Fruit fly (Drosophila melanogaster): Measurements from ENCODE around the gene Met75Ca.
"Not testable (repeated sequence)": the region's sequence is repeated elsewhere in the genome, so short reads cannot be mapped to it uniquely, and the experiment has no call there.

Met75Ca gene

DNA sequence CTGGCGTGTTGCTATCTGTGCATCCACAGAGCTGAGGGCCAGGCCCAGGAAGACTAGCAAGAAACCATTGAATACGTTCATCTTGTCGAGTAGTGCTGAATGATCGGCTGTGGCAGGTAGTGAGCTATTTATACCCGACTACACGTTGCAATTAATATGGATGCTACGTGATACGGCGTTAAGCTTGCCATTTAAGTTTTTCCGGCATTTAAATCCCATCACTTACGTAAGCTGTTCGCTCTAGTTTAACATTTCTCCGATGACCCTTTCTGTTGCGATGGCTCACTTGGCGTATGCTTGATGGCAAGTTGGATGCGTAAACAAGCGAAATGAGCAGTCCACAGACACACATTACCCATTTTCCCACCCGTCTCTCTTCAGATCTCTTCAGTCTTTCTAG is at the start of gene Met75Ca:
Gene Met75Ca (minus strand): TSS at position 101 of the 400 bp plus-strand sequence.
- not testable (repeated sequence) for TF ChIP-seq CG8632 (GFP tag; optimal IDR thresholded peaks at IDR 0.05); Sox15 (GFP tag; optimal IDR thresholded peaks at IDR 0.05); CG3032 (tag; optimal IDR thresholded peaks at IDR 0.05)

- TF ChIP-seq CG8632 (GFP tag; optimal IDR thresholded peaks at IDR 0.05) (no peak), CG11902 (GFP tag; optimal IDR thresholded peaks at IDR 0.05) (no peak), Sox102F (GFP tag; optimal IDR thresholded peaks at IDR 0.05) (no peak), vri (GFP tag; optimal IDR thresholded peaks at IDR 0.05) (no peak), Hr4 (GFP tag; optimal IDR thresholded peaks at IDR 0.05) (no peak), achi (GFP tag; optimal IDR thresholded peaks at IDR 0.05) (no peak), CG6276 (GFP tag; optimal IDR thresholded peaks at IDR 0.05) (no peak), Sox15 (GFP tag; optimal IDR thresholded peaks at IDR 0.05) (no peak), svp (GFP tag) (no peak)
These were observed 30.2 kb upstream of the Met75Ca start, which contains the start of gene AstC-R2 for dm6 chr3L:18502425-18502824. Gene AstC-R2 (minus strand): TSS chr3L:18502557.

DNA sequence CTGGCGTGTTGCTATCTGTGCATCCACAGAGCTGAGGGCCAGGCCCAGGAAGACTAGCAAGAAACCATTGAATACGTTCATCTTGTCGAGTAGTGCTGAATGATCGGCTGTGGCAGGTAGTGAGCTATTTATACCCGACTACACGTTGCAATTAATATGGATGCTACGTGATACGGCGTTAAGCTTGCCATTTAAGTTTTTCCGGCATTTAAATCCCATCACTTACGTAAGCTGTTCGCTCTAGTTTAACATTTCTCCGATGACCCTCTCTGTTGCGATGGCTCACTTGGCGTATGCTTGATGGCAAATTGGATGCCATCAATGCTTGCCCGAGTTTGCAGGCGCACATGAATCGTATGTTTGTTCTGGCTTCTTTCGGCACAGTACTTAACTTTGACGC is 2.7 kb downstream of the Met75Ca start, which contains the start of gene Met75Cb:
Gene Met75Cb (minus strand): TSS at position 101 of the 400 bp plus-strand sequence.
- not testable (repeated sequence) for TF ChIP-seq acj6, CG31627, esn (GFP tag; optimal IDR thresholded peaks at IDR 0.05)

- no peak for TF ChIP-seq dac (GFP tag; optimal IDR thresholded peaks at IDR 0.05)
- no peak for TF ChIP-seq spab (GFP tag; optimal IDR thresholded peaks at IDR 0.05)
- TF ChIP-seq CG15336 (GFP tag; IDR thresholded peaks at IDR 0.05) = no peak
- peak; percentile 30 for TF ChIP-seq svp (GFP tag)
- no peak for TF ChIP-seq CG11294 (GFP tag; IDR thresholded peaks at IDR 0.05)
- TF ChIP-seq CG32006 (GFP tag; optimal IDR thresholded peaks at IDR 0.05) = no peak
- TF ChIP-seq Smox (GFP tag; optimal IDR thresholded peaks at IDR 0.05) = no peak
- no peak for TF ChIP-seq CG7368 (GFP tag; optimal IDR thresholded peaks at IDR 0.05)
These were observed 9.1 kb downstream of the Met75Ca start, which contains the start of gene CG4306 for dm6 chr3L:18463063-18463462. Gene CG4306 (minus strand): TSS chr3L:18463163.

- TF ChIP-seq salr (GFP tag; optimal IDR thresholded peaks at IDR 0.05) (peak in 1 of 2 experiments; percentile 22), Ets96B (tag; optimal IDR thresholded peaks at IDR 0.05) (peak; percentile 54), Ets21C (GFP tag; optimal IDR thresholded peaks at IDR 0.05) (no peak), topi (GFP tag; optimal IDR thresholded peaks at IDR 0.05) (no peak), CG4318 (GFP tag; optimal IDR thresholded peaks at IDR 0.05) (peak; percentile 41), CG6163 (GFP tag; IDR thresholded peaks at IDR 0.05) (no peak), esn (GFP tag; optimal IDR thresholded peaks at IDR 0.05) (no peak), acj6 (GFP tag; optimal IDR thresholded peaks at IDR 0.05) (peak; percentile 34), CG10631 (GFP tag; optimal IDR thresholded peaks at IDR 0.05) (peak; percentile 59), CG8632 (GFP tag; optimal IDR thresholded peaks at IDR 0.05) (no peak), Hr4 (GFP tag; optimal IDR thresholded peaks at IDR 0.05) (peak; percentile 28), CG15336 (GFP tag; IDR thresholded peaks at IDR 0.05) (no peak), CG6276 (GFP tag; optimal IDR thresholded peaks at IDR 0.05) (peak; percentile 21), svp (GFP tag) (peak; percentile 60), Hr38 (GFP tag; optimal IDR thresholded peaks at IDR 0.05) (no peak), OdsH (GFP tag; optimal IDR thresholded peaks at IDR 0.05) (peak; percentile 13), Eip78C (GFP tag) (no peak), CG10669 (GFP tag; optimal IDR thresholded peaks at IDR 0.05) (peak; percentile 23), fkh (GFP tag; optimal IDR thresholded peaks at IDR 0.05) (peak; percentile 79), CG6854 (GFP tag; optimal IDR thresholded peaks at IDR 0.05) (no peak), Gug (GFP tag; IDR thresholded peaks at IDR 0.05) (peak; percentile 42; the same call in 1 of the 2 replicates), CG3919 (GFP tag; optimal IDR thresholded peaks at IDR 0.05) (peak; percentile 22), dac (GFP tag; optimal IDR thresholded peaks at IDR 0.05) (peak; percentile 15), CG32006 (GFP tag; optimal IDR thresholded peaks at IDR 0.05) (peak; percentile 74), achi (GFP tag; optimal IDR thresholded peaks at IDR 0.05) (peak; percentile 63), pdm3 (GFP tag; optimal IDR thresholded peaks at IDR 0.05) (peak; percentile 15), CG11902 (GFP tag; optimal IDR thresholded peaks at IDR 0.05) (no peak), CG8319 (GFP tag; optimal IDR thresholded peaks at IDR 0.05) (no peak), CG31627 (GFP tag; optimal IDR thresholded peaks at IDR 0.05) (no peak), vri (GFP tag; optimal IDR thresholded peaks at IDR 0.05) (no peak), net (GFP tag; optimal IDR thresholded peaks at IDR 0.05) (no peak), CG34406 (GFP tag; optimal IDR thresholded peaks at IDR 0.05) (peak; percentile 13), cyc (GFP tag; optimal IDR thresholded peaks at IDR 0.05) (no peak), CG16779 (tag; optimal IDR thresholded peaks at IDR 0.05) (no peak)
These were observed 11.2 kb downstream of the Met75Ca start, which contains the start of gene CG32196 for dm6 chr3L:18460987-18461403. Gene CG32196 (minus strand): TSS chr3L:18461024.
